Fruit fly (Drosophila melanogaster) whole organism, embryonic: ENCODE results near the gene DnaJ-H.

Source experiments
- ATbp ChIP-seq: fragments of 200-800 bp; sonication (Bioruptor generic); optimal IDR thresholded peaks from 2 replicates; lab custom pipeline; 2017; ENCODE audit warnings: missing biosample characterization, mild to moderate bottlenecking, missing genetic modification characterization, missing genetic modification reagents
- Atf3 ChIP-seq: fragments of 200-800 bp; sonication (Bioruptor generic); optimal IDR thresholded peaks from 3 replicates; lab custom pipeline; 2016; ENCODE audit warnings: missing biosample characterization, missing genetic modification characterization
- CG10274 ChIP-seq: fragments of 200-800 bp; sonication (Bioruptor generic); optimal IDR thresholded peaks from 3 replicates; lab custom pipeline; 2017; ENCODE audit warnings: missing biosample characterization, mild to moderate bottlenecking, missing genetic modification characterization
- CG12769 ChIP-seq: fragments of 200-800 bp; sonication (Bioruptor generic); optimal IDR thresholded peaks from 2 replicates; lab custom pipeline; 2019; ENCODE audit warnings: missing biosample characterization, mild to moderate bottlenecking, missing genetic modification characterization, moderate library complexity
- CG13775 ChIP-seq: fragments of 200-800 bp; sonication (Bioruptor generic); optimal IDR thresholded peaks from 3 replicates; lab custom pipeline; 2017; ENCODE audit warnings: missing biosample characterization, mild to moderate bottlenecking, missing genetic modification characterization
- CG14441 ChIP-seq: fragments of 200-800 bp; sonication (Bioruptor generic); IDR thresholded peaks from 2 replicates; pipeline ENCODE4 v1.3.6; 2022; ENCODE audit warnings: missing biosample characterization, missing genetic modification characterization
- CG15514 ChIP-seq: fragments of 200-800 bp; sonication (Bioruptor generic); optimal IDR thresholded peaks from 3 replicates; lab custom pipeline; 2017; ENCODE audit warnings: missing biosample characterization, missing genetic modification characterization, mild to moderate bottlenecking, moderate library complexity, missing genetic modification reagents
- CG16815 ChIP-seq: fragments of 200-800 bp; sonication (Bioruptor generic); optimal IDR thresholded peaks from 3 replicates; lab custom pipeline; 2017; ENCODE audit warnings: missing biosample characterization, mild to moderate bottlenecking, missing genetic modification characterization
- CG17328 ChIP-seq: fragments of 200-800 bp; sonication (Bioruptor generic); IDR thresholded peaks from 2 replicates; pipeline ENCODE4 v1.3.6; 2022; ENCODE audit warnings: missing biosample characterization, missing genetic modification characterization
- CG18262 ChIP-seq: fragments of 200-800 bp; optimal IDR thresholded peaks from 3 replicates; lab custom pipeline; 2019; ENCODE audit warnings: missing biosample characterization, mild to moderate bottlenecking, missing genetic modification characterization, moderate library complexity
- CG2120 ChIP-seq: fragments of 200-800 bp; sonication (Bioruptor generic); optimal IDR thresholded peaks from 3 replicates; lab custom pipeline; 2016; ENCODE audit warnings: missing biosample characterization, missing genetic modification characterization
- CG43689 ChIP-seq: fragments of 200-800 bp; sonication (Bioruptor generic); IDR thresholded peaks from 2 replicates; pipeline ENCODE4 v1.3.6; 2022; ENCODE audit warnings: missing biosample characterization, missing genetic modification characterization
- CG4404 ChIP-seq: fragments of 200-800 bp; sonication (Bioruptor generic); IDR thresholded peaks from 2 replicates; pipeline ENCODE4 v1.3.6; 2022; ENCODE audit warnings: missing biosample characterization, missing genetic modification characterization
- CG6854 ChIP-seq: fragments of 200-800 bp; sonication (Bioruptor generic); optimal IDR thresholded peaks from 3 replicates; lab custom pipeline; 2017; ENCODE audit warnings: missing biosample characterization, mild to moderate bottlenecking, missing genetic modification characterization
- CG8281 ChIP-seq: fragments of 200-800 bp; sonication (Bioruptor generic); optimal IDR thresholded peaks from 2 replicates; lab custom pipeline; 2018; ENCODE audit warnings: missing biosample characterization, mild to moderate bottlenecking, missing genetic modification characterization, moderate library complexity
- CG9797 ChIP-seq: fragments of 200-800 bp; sonication (Bioruptor generic); optimal IDR thresholded peaks from 3 replicates; lab custom pipeline; 2018; ENCODE audit warnings: missing biosample characterization, mild to moderate bottlenecking, missing genetic modification characterization
- CG9932 ChIP-seq: fragments of 200-800 bp; sonication (Bioruptor generic); IDR thresholded peaks from 2 replicates; pipeline ENCODE4 v1.3.6; 2022; ENCODE audit warnings: missing biosample characterization, missing genetic modification characterization
- Camta ChIP-seq: fragments of 200-800 bp; sonication (Bioruptor generic); optimal IDR thresholded peaks from 2 replicates; lab custom pipeline; 2016; ENCODE audit warnings: missing biosample characterization, missing genetic modification characterization
- CkIIα-i1 ChIP-seq: fragments of 200-800 bp; sonication (Bioruptor generic); IDR thresholded peaks from 2 replicates; pipeline ENCODE4 v1.3.6; 2022; ENCODE audit warnings: missing biosample characterization, missing genetic modification characterization
- D19B ChIP-seq: fragments of 200-800 bp; sonication (Bioruptor generic); optimal IDR thresholded peaks from 2 replicates; lab custom pipeline; 2017; ENCODE audit warnings: missing biosample characterization, mild to moderate bottlenecking, missing genetic modification characterization
- Dbx ChIP-seq: fragments of 200-800 bp; sonication (Bioruptor generic); IDR thresholded peaks from 3 replicates; pipeline ENCODE4 v1.3.6; 2022; ENCODE audit warnings: missing biosample characterization, missing genetic modification characterization
- E2f1 ChIP-seq: fragments of 200-800 bp; sonication (Bioruptor generic); IDR thresholded peaks from 2 replicates; pipeline ENCODE4 v1.3.6; 2022; ENCODE audit warnings: missing biosample characterization, missing genetic modification characterization
- Ets97D ChIP-seq: fragments of 200-800 bp; sonication (Bioruptor generic); optimal IDR thresholded peaks from 3 replicates; lab custom pipeline; 2016; ENCODE audit warnings: missing biosample characterization, missing genetic modification characterization
- Fer3 ChIP-seq: fragments of 200-800 bp; sonication (Bioruptor generic); optimal IDR thresholded peaks from 2 replicates; lab custom pipeline; 2018; ENCODE audit warnings: missing biosample characterization, mild to moderate bottlenecking, missing genetic modification characterization, moderate library complexity
- Lhr ChIP-seq: fragments of 200-800 bp; sonication (Bioruptor generic); optimal IDR thresholded peaks from 3 replicates; lab custom pipeline; 2017; ENCODE audit warnings: mild to moderate bottlenecking, missing biosample characterization, missing genetic modification reagents, missing genetic modification characterization
- Mad ChIP-seq: fragments of 200-800 bp; sonication (Bioruptor generic); optimal IDR thresholded peaks from 2 replicates; lab custom pipeline; 2016; ENCODE audit warnings: missing biosample characterization, missing genetic modification characterization
- NC2α ChIP-seq: fragments of 200-800 bp; sonication (Bioruptor generic); optimal IDR thresholded peaks from 2 replicates; lab custom pipeline; 2016; ENCODE audit warnings: missing biosample characterization, missing genetic modification characterization
- NK7.1 ChIP-seq: fragments of 200-800 bp; sonication (Bioruptor generic); optimal IDR thresholded peaks from 3 replicates; lab custom pipeline; 2016; ENCODE audit warnings: missing biosample characterization, missing genetic modification characterization
- NfI ChIP-seq: fragments of 200-800 bp; sonication (Bioruptor generic); optimal IDR thresholded peaks from 3 replicates; lab custom pipeline; 2018; ENCODE audit warnings: missing biosample characterization, mild to moderate bottlenecking, missing genetic modification characterization, moderate library complexity
- Opbp ChIP-seq: fragments of 200-800 bp; sonication (Bioruptor generic); IDR thresholded peaks from 3 replicates; pipeline ENCODE4 v1.3.6; 2022; ENCODE audit warnings: missing biosample characterization, missing genetic modification characterization; ENCODE audit not compliant: partially characterized antibody
- abd-A ChIP-seq: fragments of 200-800 bp; sonication (Bioruptor generic); optimal IDR thresholded peaks from 3 replicates; lab custom pipeline; 2019; ENCODE audit warnings: missing biosample characterization, mild to moderate bottlenecking, missing genetic modification characterization, moderate library complexity
- br ChIP-seq: fragments of >200 bp; optimal IDR thresholded peaks from 2 replicates; lab custom pipeline; 2017
- cg ChIP-seq: fragments of 200-800 bp; sonication (Bioruptor generic); optimal IDR thresholded peaks from 3 replicates; lab custom pipeline; 2019; ENCODE audit warnings: missing biosample characterization, mild to moderate bottlenecking, missing genetic modification characterization, moderate library complexity
- corto ChIP-seq: fragments of 200-800 bp; sonication (Bioruptor generic); optimal IDR thresholded peaks from 2 replicates; lab custom pipeline; 2016; ENCODE audit warnings: missing biosample characterization, mild to moderate bottlenecking, missing genetic modification characterization, moderate library complexity
- da ChIP-seq: fragments of 200-800 bp; sonication (Bioruptor generic); optimal IDR thresholded peaks from 2 replicates; lab custom pipeline; 2016; ENCODE audit warnings: missing biosample characterization, missing genetic modification characterization
- ken ChIP-seq: fragments of 200-800 bp; sonication (Bioruptor generic); IDR thresholded peaks from 3 replicates; pipeline ENCODE4 v1.3.6; 2022; ENCODE audit warnings: missing biosample characterization, missing genetic modification characterization
- lbe ChIP-seq: fragments of 200-800 bp; sonication (Bioruptor generic); optimal IDR thresholded peaks from 2 replicates; lab custom pipeline; 2016; ENCODE audit warnings: missing biosample characterization, mild to moderate bottlenecking, missing genetic modification characterization
- luna ChIP-seq: fragments of 200-800 bp; sonication (Bioruptor generic); optimal IDR thresholded peaks from 2 replicates; lab custom pipeline; 2016; ENCODE audit warnings: missing biosample characterization, missing genetic modification characterization
- otp ChIP-seq: fragments of 200-800 bp; sonication (Bioruptor generic); IDR thresholded peaks from 3 replicates; pipeline ENCODE4, ENCODE4 v1.3.6; 2022; ENCODE audit warnings: missing biosample characterization, missing genetic modification characterization
- pfk ChIP-seq: fragments of 200-800 bp; sonication (Bioruptor generic); optimal IDR thresholded peaks from 2 replicates; lab custom pipeline; 2018; ENCODE audit warnings: missing biosample characterization, mild to moderate bottlenecking, missing genetic modification characterization, moderate library complexity
- phol ChIP-seq: fragments of 200-800 bp; sonication (Bioruptor generic); optimal IDR thresholded peaks from 3 replicates; lab custom pipeline; 2018; ENCODE audit warnings: missing biosample characterization, mild to moderate bottlenecking, missing genetic modification characterization, moderate library complexity
- rib ChIP-seq: fragments of 200-800 bp; sonication (Bioruptor generic); IDR thresholded peaks from 2 replicates; pipeline ENCODE4 v1.3.6; 2022; ENCODE audit warnings: missing biosample characterization, missing genetic modification characterization
- sens ChIP-seq: fragments of 200-800 bp; sonication (Bioruptor generic); peaks from one replicate; lab custom pipeline; 2016; ENCODE audit warnings: missing biosample characterization, missing genetic modification characterization
- slp2 ChIP-seq: fragments of 200-800 bp; sonication (Bioruptor generic); optimal IDR thresholded peaks from 2 replicates; lab custom pipeline; 2016; ENCODE audit warnings: missing biosample characterization, missing genetic modification characterization
- sqz ChIP-seq: fragments of 200-800 bp; sonication (Bioruptor generic); optimal IDR thresholded peaks from 3 replicates; lab custom pipeline; 2018; ENCODE audit warnings: missing biosample characterization, mild to moderate bottlenecking, missing genetic modification characterization
- tll ChIP-seq, 2 experiments: fragments of 200-800 bp in 1 of 2; fragments of >200 bp in 1 of 2; sonication (Bioruptor generic) in 1 of 2; optimal IDR thresholded peaks; 2 replicates each; lab custom pipeline; 2017 to 2019; ENCODE audit warnings: missing biosample characterization in 2 of 2, missing genetic modification characterization in 2 of 2, mild to moderate bottlenecking in 1 of 2, moderate library complexity in 1 of 2
- tx ChIP-seq: fragments of 200-800 bp; sonication (Bioruptor generic); optimal IDR thresholded peaks from 2 replicates; lab custom pipeline; 2016; ENCODE audit warnings: missing biosample characterization, missing genetic modification characterization
- unc-4 ChIP-seq: fragments of 200-800 bp; sonication (Bioruptor generic); IDR thresholded peaks from 2 replicates; pipeline ENCODE4 v1.3.6; 2022; ENCODE audit warnings: missing biosample characterization, missing genetic modification characterization; ENCODE audit not compliant: partially characterized antibody
- zfh2 ChIP-seq: fragments of 200-800 bp; sonication (Bioruptor generic); optimal IDR thresholded peaks from 2 replicates; lab custom pipeline; 2016; ENCODE audit warnings: missing biosample characterization, missing genetic modification characterization

The DnaJ-H gene

DNA sequence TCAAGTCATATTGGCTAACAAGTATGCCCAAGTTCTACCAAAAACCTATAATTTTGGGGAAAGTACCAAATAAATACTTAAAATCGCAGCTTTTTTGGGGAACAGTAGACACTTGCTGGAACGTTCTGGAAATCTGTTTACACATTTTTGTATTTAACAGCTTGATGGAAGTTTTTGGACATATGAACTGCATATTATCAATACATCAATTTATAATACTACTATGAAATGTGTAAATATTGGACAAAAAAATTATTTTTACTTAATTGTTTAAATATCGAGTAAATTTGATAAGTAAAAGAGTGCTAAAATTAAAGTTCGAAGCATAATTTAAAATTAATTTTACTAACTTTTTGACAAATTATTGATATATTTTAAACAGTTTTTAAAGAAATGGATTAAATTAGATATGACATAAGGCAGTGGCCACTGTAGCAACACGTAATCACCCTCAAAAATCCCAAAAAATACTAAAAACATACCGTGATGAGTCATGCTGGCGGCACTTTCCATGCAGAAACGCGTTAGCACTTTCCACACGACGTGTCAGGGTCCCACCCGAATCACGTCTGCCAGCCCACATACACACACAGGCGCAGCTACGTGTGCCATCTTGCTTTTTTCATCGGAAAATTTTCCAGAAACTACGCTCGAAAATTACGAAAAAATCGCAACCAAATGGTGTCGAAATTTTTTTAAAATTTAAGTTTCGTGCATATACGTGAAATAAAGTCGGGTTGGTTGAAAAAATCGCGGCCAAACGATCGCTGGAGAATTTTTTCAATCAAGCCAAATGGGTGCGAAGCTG, 674 bp downstream of the DnaJ-H start, which contains the start of gene Sirt1 (continued):
- peak; percentile 75 for TF ChIP-seq CG14441 (GFP tag; lab: Robert Waterston, UW)
- TF ChIP-seq Atf3 (GFP tag; lab: Kevin White, UChicago) = peak; percentile 25
- peak; percentile 46 for TF ChIP-seq Mad (GFP tag; lab: Kevin White, UChicago)
- TF ChIP-seq sqz (GFP tag; lab: Kevin White, UChicago) = no peak
- peak; percentile 86 for TF ChIP-seq CG4404
- TF ChIP-seq CG12769 = peak; percentile 14
- TF ChIP-seq CG43689 (GFP tag; lab: Robert Waterston, UW) = peak; percentile 58
- no peak for TF ChIP-seq corto (GFP tag; lab: Kevin White, UChicago)
- peak; percentile 70 for TF ChIP-seq CG9797 (GFP tag; lab: Kevin White, UChicago)
- TF ChIP-seq Fer3 (tag; lab: Kevin White, UChicago) = peak; percentile 78
- peak; percentile 83 for TF ChIP-seq CG9932 (GFP tag; lab: Robert Waterston, UW)
- peak; percentile 91 for TF ChIP-seq CG16815
- TF ChIP-seq Lhr = peak; percentile 56
- no peak for TF ChIP-seq unc-4 (GFP tag; lab: Robert Waterston, UW)
- TF ChIP-seq Camta (GFP tag; lab: Kevin White, UChicago) = peak; percentile 18
- TF ChIP-seq luna (GFP tag; lab: Kevin White, UChicago) = no peak
- TF ChIP-seq ATbp (GFP tag; lab: Kevin White, UChicago) = peak; percentile 62
- peak; percentile 87 for TF ChIP-seq cg (GFP tag; lab: Kevin White, UChicago)
- no peak for TF ChIP-seq rib (GFP tag; lab: Robert Waterston, UW)
- TF ChIP-seq CG18262 (tag; lab: Kevin White, UChicago) = peak; percentile 94
- peak; percentile 16 for TF ChIP-seq slp2 (GFP tag; lab: Kevin White, UChicago)
- TF ChIP-seq NfI (GFP tag; lab: Kevin White, UChicago) = peak; percentile 81
- TF ChIP-seq sens = peak; percentile 91
- TF ChIP-seq abd-A (tag; lab: Kevin White, UChicago) = no peak
- peak; percentile 75 for TF ChIP-seq D19B (GFP tag; lab: Kevin White, UChicago)
- peak; percentile 85 for TF ChIP-seq CG8281 (tag; lab: Kevin White, UChicago)
- peak; percentile 8 for TF ChIP-seq Ets97D
- TF ChIP-seq lbe (GFP tag; lab: Kevin White, UChicago) = peak; percentile 32
- TF ChIP-seq NC2α (GFP tag; lab: Kevin White, UChicago) = no peak
- TF ChIP-seq CG13775 = peak; percentile 91
- TF ChIP-seq otp (GFP tag; lab: Robert Waterston, UW) = no peak
- TF ChIP-seq CG2120 (GFP tag; lab: Kevin White, UChicago) = peak; percentile 85
- peak; percentile 43; the same call in 1 of the 3 replicates for TF ChIP-seq Opbp (GFP tag; lab: Robert Waterston, UW)
- TF ChIP-seq CG15514 (GFP tag; lab: Kevin White, UChicago) = peak; percentile 45
- peak; percentile 84; the same call in 2 of the 3 replicates for TF ChIP-seq Dbx
- peak; percentile 42; the same call in 1 of the 2 replicates for TF ChIP-seq CG17328 (GFP tag; lab: Robert Waterston, UW)
- TF ChIP-seq br (lab: Kevin White, UChicago) = no peak
- no peak for TF ChIP-seq tll (GFP tag; optimal IDR thresholded peaks at IDR 0.05; lab: Kevin White, UChicago)
- TF ChIP-seq CG10274 (GFP tag; lab: Kevin White, UChicago) = peak; percentile 43
- TF ChIP-seq NK7.1 (GFP tag; lab: Kevin White, UChicago) = peak; percentile 19
- TF ChIP-seq da (GFP tag; lab: Kevin White, UChicago) = no peak
- TF ChIP-seq ken = peak; percentile 64; the same call in 1 of the 3 replicates
- TF ChIP-seq E2f1 (GFP tag; lab: Robert Waterston, UW) = peak; percentile 79
- TF ChIP-seq tx (GFP tag; lab: Kevin White, UChicago) = peak; percentile 26
- TF ChIP-seq pfk (GFP tag; lab: Kevin White, UChicago) = no peak
- peak; percentile 29 for TF ChIP-seq CG6854 (GFP tag; lab: Kevin White, UChicago)
- TF ChIP-seq zfh2 (GFP tag; lab: Kevin White, UChicago) = peak; percentile 43
- TF ChIP-seq CkIIα-i1 (GFP tag; lab: Robert Waterston, UW) = no peak
- peak; percentile 87 for TF ChIP-seq phol (tag; lab: Kevin White, UChicago)
